Worm (Caenorhabditis elegans): ENCODE measurements around the gene lgc-1.

Gene lgc-1

ce11 chrV:4181272-4181671 lies 46.4 kb downstream of the lgc-1 start:
- TF ChIP-seq ceh-34 (tag; optimal IDR thresholded peaks at IDR 0.05) (no peak), lim-6 (tag; optimal IDR thresholded peaks at IDR 0.05) (no peak), dmd-4 (tag; optimal IDR thresholded peaks at IDR 0.05; ENCODE audit: borderline replicate concordance) (no peak), elt-2 (tag; optimal IDR thresholded peaks at IDR 0.05) (no peak), pha-2 (tag; optimal IDR thresholded peaks at IDR 0.05) (no peak), pax-1 (tag; optimal IDR thresholded peaks at IDR 0.05) (no peak), tbx-2 (tag; optimal IDR thresholded peaks at IDR 0.05) (no peak), nhr-232 (tag; optimal IDR thresholded peaks at IDR 0.05) (no peak), rnt-1 (tag; optimal IDR thresholded peaks at IDR 0.05) (no peak), tbx-7 (tag; optimal IDR thresholded peaks at IDR 0.05) (no peak), sdc-2 (tag; optimal IDR thresholded peaks at IDR 0.05) (no peak), ceh-22 (tag; optimal IDR thresholded peaks at IDR 0.05) (no peak)

DNA sequence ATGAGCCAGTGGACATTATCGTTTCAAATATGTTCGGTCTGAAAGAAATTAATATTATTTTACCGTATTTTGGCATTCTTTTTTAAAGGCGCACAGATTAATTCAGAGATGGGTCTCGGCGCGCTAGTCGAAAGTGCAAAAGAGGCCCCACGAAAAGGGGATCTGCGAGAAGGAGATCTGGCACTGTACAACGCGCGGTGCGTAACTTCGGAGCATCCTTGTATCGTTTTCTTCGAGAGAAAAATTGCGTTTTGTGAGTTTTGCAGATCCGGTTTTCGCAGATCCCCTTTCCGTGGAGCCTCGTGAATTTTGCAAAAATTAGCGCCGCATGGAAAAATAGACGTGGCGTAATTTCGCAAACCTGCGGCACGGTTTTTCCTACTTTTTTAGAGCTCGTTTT lies 46.9 kb downstream of the lgc-1 start:
- TF ChIP-seq madf-2 (tag; optimal IDR thresholded peaks at IDR 0.05) (no peak), ama-1 (optimal IDR thresholded peaks at IDR 0.05) (no peak), ceh-22 (tag; optimal IDR thresholded peaks at IDR 0.05) (no peak), pat-9 (tag; optimal IDR thresholded peaks at IDR 0.05) (no peak), ets-4 (tag; optimal IDR thresholded peaks at IDR 0.05) (no peak), rnt-1 (tag; optimal IDR thresholded peaks at IDR 0.05) (peak; percentile 38), zip-5 (tag; optimal IDR thresholded peaks at IDR 0.05) (peak; percentile 55), fkh-6 (tag; optimal IDR thresholded peaks at IDR 0.05) (no peak), odd-2 (tag; optimal IDR thresholded peaks at IDR 0.05) (no peak), ref-2 (tag; optimal IDR thresholded peaks at IDR 0.05) (no peak), ceh-2 (tag; optimal IDR thresholded peaks at IDR 0.05) (peak; percentile 61), ceh-34 (tag; optimal IDR thresholded peaks at IDR 0.05) (no peak), che-1 (tag; optimal IDR thresholded peaks at IDR 0.05) (no peak), hlh-6 (tag; optimal IDR thresholded peaks at IDR 0.05) (peak; percentile 52), sox-4 (tag; optimal IDR thresholded peaks at IDR 0.05) (no peak), ceh-48 (tag; optimal IDR thresholded peaks at IDR 0.05) (no peak), ceh-45 (GFP tag; IDR thresholded peaks at IDR 0.05) (no peak), ceh-6 (GFP tag; optimal IDR thresholded peaks at IDR 0.05) (no peak), fkh-10 (GFP tag; optimal IDR thresholded peaks at IDR 0.05) (no peak), unc-55 (GFP tag; optimal IDR thresholded peaks at IDR 0.05) (no peak), ahr-1 (tag; optimal IDR thresholded peaks at IDR 0.05) (peak; percentile 23), lin-11 (tag; optimal IDR thresholded peaks at IDR 0.05) (no peak), ceh-31 (tag; optimal IDR thresholded peaks at IDR 0.05) (peak; percentile 61), fax-1 (tag; optimal IDR thresholded peaks at IDR 0.05) (peak; percentile 58), elt-2 (tag; optimal IDR thresholded peaks at IDR 0.05) (peak; percentile 45), ceh-9 (tag; optimal IDR thresholded peaks at IDR 0.05) (no peak), ceh-14 (tag; optimal IDR thresholded peaks at IDR 0.05) (peak; percentile 27), C38D4.7 (GFP tag; optimal IDR thresholded peaks at IDR 0.05) (no peak), tbx-7 (tag; optimal IDR thresholded peaks at IDR 0.05) (peak; percentile 76), unc-86 (tag; optimal IDR thresholded peaks at IDR 0.05) (no peak), nhr-11 (tag; optimal IDR thresholded peaks at IDR 0.05) (no peak), npax-4 (tag; optimal IDR thresholded peaks at IDR 0.05) (no peak), eyg-1 (tag; optimal IDR thresholded peaks at IDR 0.05) (peak; percentile 14), pqm-1 (tag; optimal IDR thresholded peaks at IDR 0.05) (no peak), hlh-30 (tag; optimal IDR thresholded peaks at IDR 0.05; ENCODE audit: insufficient read depth) (no peak), pag-3 (tag; optimal IDR thresholded peaks at IDR 0.05; ENCODE audit: borderline replicate concordance) (no peak), tbx-2 (tag; optimal IDR thresholded peaks at IDR 0.05) (peak; percentile 90), C08G9.2 (tag; optimal IDR thresholded peaks at IDR 0.05) (peak; percentile 61), pha-2 (tag; optimal IDR thresholded peaks at IDR 0.05) (no peak), lim-6 (tag; optimal IDR thresholded peaks at IDR 0.05) (peak; percentile 43), dve-1 (tag; optimal IDR thresholded peaks at IDR 0.05) (no peak), elt-4 (tag; optimal IDR thresholded peaks at IDR 0.05) (no peak), nhr-232 (tag; optimal IDR thresholded peaks at IDR 0.05) (no peak), ttx-3 (tag; optimal IDR thresholded peaks at IDR 0.05) (no peak), unc-3 (GFP tag; conservative IDR thresholded peaks at IDR 0.05) (no peak), unc-3 (tag; optimal IDR thresholded peaks at IDR 0.05) (no peak), pax-1 (tag; optimal IDR thresholded peaks at IDR 0.05) (no peak), dmd-4 (tag; optimal IDR thresholded peaks at IDR 0.05; ENCODE audit: borderline replicate concordance) (no peak), mec-3 (tag; optimal IDR thresholded peaks at IDR 0.05; ENCODE audit: borderline replicate concordance) (no peak), ceh-18 (tag; optimal IDR thresholded peaks at IDR 0.05) (no peak)

Measured in whole organism, late embryonic.